Worm (Caenorhabditis elegans) whole organism, L1 larva: ENCODE data around the gene clp-2.

Experiments
- C04F5.9 ChIP-seq: sonication (generic microtip); optimal IDR thresholded peaks from 2 replicates; lab custom pipeline; 2016; ENCODE audit warnings: missing genetic modification characterization, missing compliant biosample characterization
- C34B4.2 ChIP-seq: sonication (generic microtip); optimal IDR thresholded peaks from 2 replicates; lab custom pipeline; 2017; ENCODE audit warnings: mild to moderate bottlenecking, missing genetic modification characterization, missing compliant biosample characterization
- F16B12.6 ChIP-seq: fragments of 150-350 bp; optimal IDR thresholded peaks from 2 replicates; lab custom pipeline; 2014; ENCODE audit warnings: missing biosample characterization, missing genetic modification characterization
- aha-1 ChIP-seq: fragments of 150-350 bp; optimal IDR thresholded peaks from 2 replicates; lab custom pipeline; 2014; ENCODE audit warnings: missing biosample characterization, missing genetic modification characterization
- alr-1 ChIP-seq: fragments of 200-800 bp; sonication (Bioruptor generic); optimal IDR thresholded peaks from 2 replicates; lab custom pipeline; 2018; ENCODE audit warnings: borderline replicate concordance, mild to moderate bottlenecking, missing genetic modification characterization, missing compliant biosample characterization
- ceh-88 ChIP-seq: fragments of 200-800 bp; sonication (Bioruptor generic); IDR thresholded peaks from 2 replicates; pipeline ENCODE4 v1.3.6; 2022; ENCODE audit warnings: missing genetic modification characterization, missing compliant biosample characterization
- ceh-90 ChIP-seq: sonication (generic microtip); optimal IDR thresholded peaks from 2 replicates; lab custom pipeline; 2016; ENCODE audit warnings: missing genetic modification characterization, missing compliant biosample characterization
- dsc-1 ChIP-seq: sonication (generic microtip); optimal IDR thresholded peaks from 2 replicates; lab custom pipeline; 2016; ENCODE audit warnings: mild to moderate bottlenecking, missing genetic modification characterization, missing compliant biosample characterization
- egl-13 ChIP-seq: sonication (generic microtip); optimal IDR thresholded peaks from 2 replicates; lab custom pipeline; 2016; ENCODE audit warnings: missing genotype, missing genetic modification reagents, missing genetic modification characterization, missing compliant biosample characterization
- egl-27 ChIP-seq, 2 experiments: fragments of 150-350 bp in 1 of 2; sonication (generic microtip); optimal IDR thresholded peaks; 3 replicates each; lab custom pipeline; 2017 to 2018; ENCODE audit warnings: missing biosample characterization in 2 of 2, missing genetic modification characterization in 2 of 2, missing genetic modification reagents in 2 of 2
- elt-2 ChIP-seq: sonication (generic microtip); optimal IDR thresholded peaks from 2 replicates; lab custom pipeline; 2016; ENCODE audit warnings: missing genetic modification characterization, mild to moderate bottlenecking, inconsistent platforms, missing compliant biosample characterization, missing genetic modification reagents
- elt-3 ChIP-seq, 6 experiments: fragments of 150-350 bp in 1 of 6; sonication (generic microtip); optimal IDR thresholded peaks; 2 replicates each; lab custom pipeline; 2017 to 2018; ENCODE audit warnings: missing biosample characterization in 6 of 6, missing genetic modification characterization in 6 of 6, inconsistent platforms in 1 of 6
- ets-5 ChIP-seq: fragments of 200-800 bp; sonication (Bioruptor generic); IDR thresholded peaks from 2 replicates; pipeline ENCODE4 v1.3.6; 2022; ENCODE audit warnings: missing genetic modification characterization, missing compliant biosample characterization
- fkh-10 ChIP-seq: sonication (generic microtip); optimal IDR thresholded peaks from 2 replicates; lab custom pipeline; 2017; ENCODE audit warnings: missing biosample characterization, missing genetic modification reagents, missing genetic modification characterization
- fkh-4 ChIP-seq: sonication (generic microtip); optimal IDR thresholded peaks from 2 replicates; lab custom pipeline; 2016; ENCODE audit warnings: missing compliant biosample characterization, missing genetic modification characterization, borderline replicate concordance
- fos-1 ChIP-seq: fragments of 150-350 bp; optimal IDR thresholded peaks from 2 replicates; lab custom pipeline; 2014; ENCODE audit warnings: missing biosample characterization, missing genetic modification characterization
- grh-1 ChIP-seq: fragments of 200-800 bp; sonication (Bioruptor generic); IDR thresholded peaks from 2 replicates; pipeline ENCODE4 v1.3.6; 2022; ENCODE audit warnings: missing genetic modification reagents, missing genetic modification characterization, missing compliant biosample characterization
- irx-1 ChIP-seq: sonication (generic microtip); optimal IDR thresholded peaks from 2 replicates; lab custom pipeline; 2016; ENCODE audit warnings: missing genetic modification characterization, missing compliant biosample characterization
- isw-1 ChIP-seq: fragments of 200-800 bp; sonication (Bioruptor generic); IDR thresholded peaks from 2 replicates; pipeline ENCODE4 v1.3.6; 2022; ENCODE audit warnings: missing genetic modification characterization, missing compliant biosample characterization
- jun-1 ChIP-seq: fragments of 150-350 bp; optimal IDR thresholded peaks from 2 replicates; lab custom pipeline; 2014; ENCODE audit warnings: missing biosample characterization, missing genetic modification reagents, missing genetic modification characterization
- lin-13 ChIP-seq: fragments of 150-350 bp; optimal IDR thresholded peaks from 2 replicates; lab custom pipeline; 2014; ENCODE audit warnings: missing biosample characterization, missing genetic modification reagents, missing genetic modification characterization
- lin-14 ChIP-seq: fragments of 200-800 bp; sonication (Bioruptor generic); optimal IDR thresholded peaks from 2 replicates; lab custom pipeline; 2018; ENCODE audit warnings: mild to moderate bottlenecking, missing genetic modification characterization, moderate library complexity, missing compliant biosample characterization
- lin-15B ChIP-seq: fragments of 150-350 bp; sonication (generic microtip); optimal IDR thresholded peaks from 3 replicates; lab custom pipeline; 2014; ENCODE audit warnings: missing biosample characterization, missing genetic modification characterization
- lin-35 ChIP-seq, 2 experiments: fragments of 150-350 bp; optimal IDR thresholded peaks; 2 replicates each; lab custom pipeline; 2014; ENCODE audit warnings: missing biosample characterization in 2 of 2, missing genetic modification characterization in 2 of 2, missing genetic modification reagents in 2 of 2
- lin-39 ChIP-seq: fragments of 150-350 bp; optimal IDR thresholded peaks from 2 replicates; lab custom pipeline; 2014; ENCODE audit warnings: missing biosample characterization, missing genetic modification reagents, missing genetic modification characterization
- lir-3 ChIP-seq: sonication (generic microtip); optimal IDR thresholded peaks from 2 replicates; lab custom pipeline; 2016; ENCODE audit warnings: mild to moderate bottlenecking, missing genetic modification characterization, moderate library complexity, missing compliant biosample characterization; ENCODE audit not compliant: poor library complexity
- lsy-2 ChIP-seq, 2 experiments: fragments of 150-350 bp; optimal IDR thresholded peaks; 2 replicates each; lab custom pipeline; 2014; ENCODE audit warnings: missing biosample characterization in 2 of 2, missing genetic modification characterization in 2 of 2
- mab-9 ChIP-seq: fragments of 200-800 bp; sonication (Bioruptor generic); IDR thresholded peaks from 2 replicates; pipeline ENCODE4 v1.3.6; 2022; ENCODE audit warnings: missing genetic modification reagents, missing genetic modification characterization, missing compliant biosample characterization
- mdl-1 ChIP-seq, 2 experiments: fragments of 150-350 bp; optimal IDR thresholded peaks; 2 replicates each; lab custom pipeline; 2014 to 2017; ENCODE audit warnings: missing biosample characterization in 2 of 2, missing genetic modification characterization in 2 of 2, inconsistent platforms in 1 of 2
- mep-1 ChIP-seq: fragments of 150-350 bp; optimal IDR thresholded peaks from 2 replicates; lab custom pipeline; 2014; ENCODE audit warnings: missing biosample characterization, missing genetic modification characterization
- nhr-12 ChIP-seq: sonication (generic microtip); optimal IDR thresholded peaks from 2 replicates; lab custom pipeline; 2017; ENCODE audit warnings: missing biosample characterization, missing genetic modification characterization
- nhr-19 ChIP-seq: fragments of 200-800 bp; sonication (Bioruptor generic); conservative IDR thresholded peaks from 2 replicates; pipeline ENCODE4 v1.3.6; 2022; ENCODE audit warnings: missing genetic modification characterization, missing compliant biosample characterization
- nhr-28 ChIP-seq: fragments of 150-350 bp; optimal IDR thresholded peaks from 2 replicates; lab custom pipeline; 2014; ENCODE audit warnings: missing biosample characterization, missing genetic modification characterization
- nhr-47 ChIP-seq: sonication (generic microtip); optimal IDR thresholded peaks from 2 replicates; lab custom pipeline; 2016; ENCODE audit warnings: mild to moderate bottlenecking, missing genetic modification characterization, moderate library complexity, missing compliant biosample characterization
- nhr-71 ChIP-seq: sonication (generic microtip); optimal IDR thresholded peaks from 2 replicates; lab custom pipeline; 2016; ENCODE audit warnings: mild to moderate bottlenecking, missing genetic modification characterization, moderate library complexity, missing compliant biosample characterization
- nhr-77 ChIP-seq: fragments of 150-350 bp; optimal IDR thresholded peaks from 2 replicates; lab custom pipeline; 2014; ENCODE audit warnings: missing biosample characterization, missing genetic modification characterization
- nhr-90 ChIP-seq: sonication (generic microtip); optimal IDR thresholded peaks from 2 replicates; lab custom pipeline; 2016; ENCODE audit warnings: mild to moderate bottlenecking, missing genetic modification characterization, missing compliant biosample characterization; ENCODE audit not compliant: poor library complexity
- pag-3 ChIP-seq: sonication (generic microtip); optimal IDR thresholded peaks from 2 replicates; lab custom pipeline; 2017; ENCODE audit warnings: missing genetic modification characterization, mild to moderate bottlenecking, missing compliant biosample characterization, antibody characterized with exemption, borderline replicate concordance; ENCODE audit not compliant: insufficient read depth
- pqm-1 ChIP-seq: sonication (generic microtip); optimal IDR thresholded peaks from 3 replicates; lab custom pipeline; 2017; ENCODE audit warnings: missing biosample characterization, missing genetic modification characterization
- snu-23 ChIP-seq: sonication (generic microtip); optimal IDR thresholded peaks from 2 replicates; lab custom pipeline; 2016; ENCODE audit warnings: missing genetic modification characterization, missing compliant biosample characterization
- sox-4 ChIP-seq: sonication (generic microtip); optimal IDR thresholded peaks from 2 replicates; lab custom pipeline; 2016; ENCODE audit warnings: missing genetic modification characterization, missing compliant biosample characterization
- sup-37 ChIP-seq: fragments of 200-800 bp; sonication (Bioruptor generic); optimal IDR thresholded peaks from 2 replicates; lab custom pipeline; 2018; ENCODE audit warnings: mild to moderate bottlenecking, missing genetic modification characterization, missing compliant biosample characterization
- swsn-7 ChIP-seq: sonication (generic microtip); optimal IDR thresholded peaks from 2 replicates; lab custom pipeline; 2016; ENCODE audit warnings: missing genetic modification characterization, missing compliant biosample characterization
- tlp-1 ChIP-seq: fragments of 150-350 bp; optimal IDR thresholded peaks from 2 replicates; lab custom pipeline; 2014; ENCODE audit warnings: missing biosample characterization, missing genetic modification characterization
- unc-30 ChIP-seq: sonication (generic microtip); optimal IDR thresholded peaks from 2 replicates; lab custom pipeline; 2017; ENCODE audit warnings: missing biosample characterization, missing genetic modification characterization
- unc-62 ChIP-seq: fragments of 150-350 bp; optimal IDR thresholded peaks from 2 replicates; lab custom pipeline; 2014; ENCODE audit warnings: missing biosample characterization, missing genetic modification reagents, missing genetic modification characterization
- unc-98 ChIP-seq: fragments of 200-800 bp; sonication (Bioruptor generic); IDR thresholded peaks from 2 replicates; pipeline ENCODE4 v1.3.6; 2022; ENCODE audit warnings: missing genetic modification characterization, missing compliant biosample characterization
- vab-15 ChIP-seq: sonication (generic microtip); optimal IDR thresholded peaks from 2 replicates; lab custom pipeline; 2017; ENCODE audit warnings: missing genotype, mild to moderate bottlenecking, missing genetic modification characterization, missing compliant biosample characterization
- xbp-1 ChIP-seq: sonication (generic microtip); optimal IDR thresholded peaks from 2 replicates; lab custom pipeline; 2016; ENCODE audit warnings: missing genetic modification characterization, missing compliant biosample characterization
- zag-1 ChIP-seq: fragments of 150-350 bp; optimal IDR thresholded peaks from 2 replicates; lab custom pipeline; 2014; ENCODE audit warnings: missing biosample characterization, missing genetic modification characterization
- ztf-4 ChIP-seq: fragments of 150-350 bp; optimal IDR thresholded peaks from 2 replicates; lab custom pipeline; 2014; ENCODE audit warnings: missing biosample characterization, missing genetic modification characterization

The clp-2 gene

ce11 chrIII:4720620-4721227, 16.9 kb upstream of the clp-2 start, which contains the start of gene emb-5 (continued):
- TF ChIP-seq C34B4.2 (tag; lab: Kevin White, UChicago), result no peak
- TF ChIP-seq unc-30 (tag; lab: Kevin White, UChicago), result no peak
- TF ChIP-seq lin-39, result peak; percentile 59
- TF ChIP-seq F16B12.6 (tag; lab: Kevin White, UChicago), result peak; percentile 58
- peak; percentile 39 for TF ChIP-seq fos-1 (tag; lab: Kevin White, UChicago)
- peak; percentile 59 for TF ChIP-seq jun-1 (tag; lab: Kevin White, UChicago)
- TF ChIP-seq elt-2, result peak; percentile 9
- peak; percentile 58; the same call in 1 of the 2 replicates for TF ChIP-seq grh-1 (GFP tag; lab: Robert Waterston, UW)
- TF ChIP-seq sox-4 (tag; lab: Kevin White, UChicago), result no peak
- TF ChIP-seq alr-1 (tag; lab: Kevin White, UChicago), result no peak
- peak; percentile 96 to 98 for TF ChIP-seq lin-35 (GFP tag; optimal IDR thresholded peaks at IDR 0.05; lab: Kevin White, UChicago)
- TF ChIP-seq ceh-88 (GFP tag; lab: Robert Waterston, UW), result no peak
- TF ChIP-seq zag-1 (tag; lab: Kevin White, UChicago), result no peak
- no peak for TF ChIP-seq dsc-1 (tag; lab: Kevin White, UChicago)
- TF ChIP-seq elt-3 (tag; optimal IDR thresholded peaks at IDR 0.05; lab: Kevin White, UChicago), result peak in 1 of 6 experiments; percentile 38
- TF ChIP-seq lin-15B, result peak; percentile 74
- TF ChIP-seq pag-3 (tag; lab: Kevin White, UChicago), result no peak
- TF ChIP-seq tlp-1 (tag; lab: Kevin White, UChicago), result no peak
- no peak for TF ChIP-seq nhr-28
- no peak for TF ChIP-seq vab-15 (tag; lab: Kevin White, UChicago)
- TF ChIP-seq ztf-4 (tag; lab: Kevin White, UChicago), result no peak
- TF ChIP-seq snu-23 (GFP tag; lab: Kevin White, UChicago), result peak; percentile 77
- TF ChIP-seq egl-27 (tag; optimal IDR thresholded peaks at IDR 0.05; lab: Kevin White, UChicago), result no peak
- no peak for TF ChIP-seq egl-13 (tag; lab: Kevin White, UChicago)
- no peak for TF ChIP-seq fkh-10 (GFP tag; lab: Kevin White, UChicago)
- TF ChIP-seq C04F5.9 (tag; lab: Kevin White, UChicago), result peak; percentile 65
- no peak for TF ChIP-seq nhr-12 (tag; lab: Kevin White, UChicago)
- TF ChIP-seq lsy-2 (tag; optimal IDR thresholded peaks at IDR 0.05; lab: Kevin White, UChicago), result peak in 1 of 2 experiments; percentile 76
- TF ChIP-seq aha-1 (tag; lab: Kevin White, UChicago), result no peak
- TF ChIP-seq nhr-90 (tag; lab: Kevin White, UChicago), result peak; percentile 54
- peak; percentile 79 for TF ChIP-seq nhr-71
- TF ChIP-seq mdl-1 (tag; optimal IDR thresholded peaks at IDR 0.05; lab: Kevin White, UChicago), result peak in 1 of 2 experiments; percentile 36
- TF ChIP-seq ceh-90, result no peak
- no peak for TF ChIP-seq mep-1 (tag; lab: Kevin White, UChicago)
- peak; percentile 28 for TF ChIP-seq nhr-77 (tag; lab: Kevin White, UChicago)
- TF ChIP-seq lin-14 (GFP tag; lab: Kevin White, UChicago), result no peak
- TF ChIP-seq irx-1, result peak; percentile 44
- no peak for TF ChIP-seq unc-62 (GFP tag; lab: Kevin White, UChicago)
- peak; percentile 36 for TF ChIP-seq sup-37 (GFP tag; lab: Kevin White, UChicago)
- TF ChIP-seq xbp-1, result peak; percentile 72
- TF ChIP-seq nhr-19 (GFP tag; lab: Robert Waterston, UW), result peak; percentile 76
- peak; percentile 61 for TF ChIP-seq swsn-7 (tag; lab: Kevin White, UChicago)
- TF ChIP-seq lin-13 (GFP tag; lab: Kevin White, UChicago), result peak; percentile 62
- TF ChIP-seq unc-98 (GFP tag; lab: Robert Waterston, UW), result no peak
- TF ChIP-seq pqm-1 (tag; lab: Kevin White, UChicago), result no peak
- peak; percentile 40; the same call in 1 of the 2 replicates for TF ChIP-seq mab-9 (GFP tag; lab: Robert Waterston, UW)
- TF ChIP-seq lir-3, result peak; percentile 0
- peak; percentile 75 for TF ChIP-seq isw-1 (GFP tag; lab: Robert Waterston, UW)
- TF ChIP-seq fkh-4 (tag; lab: Kevin White, UChicago), result no peak
- no peak for TF ChIP-seq ets-5 (GFP tag; lab: Robert Waterston, UW)
- TF ChIP-seq nhr-47 (tag; lab: Kevin White, UChicago), result peak; percentile 77
- TF ChIP-seq, all 84 proteins: peak for 38
